Fruit fly (Drosophila melanogaster) whole organism, pupa: ENCODE results near the gene qm.
A peak's percentile ranks its signal among the peaks of the same experiment; 100 is the strongest.

Experiments
- CG12605 ChIP-seq: fragments of 200-800 bp; sonication (Bioruptor generic); IDR thresholded peaks from 2 replicates; pipeline ENCODE4 v1.3.6; 2022; ENCODE audit warnings: missing biosample characterization, missing genetic modification characterization
- CG14655 ChIP-seq: fragments of 200-800 bp; sonication (Bioruptor generic); optimal IDR thresholded peaks from 3 replicates; lab custom pipeline; 2017; ENCODE audit warnings: mild to moderate bottlenecking, missing biosample characterization, missing genetic modification reagents, missing genetic modification characterization
- CG32121 ChIP-seq: fragments of 200-800 bp; sonication (Bioruptor generic); IDR thresholded peaks from 2 replicates; pipeline ENCODE4 v1.3.6; 2022; ENCODE audit warnings: missing biosample characterization, missing genetic modification characterization
- CG34367 ChIP-seq: fragments of 200-800 bp; sonication (Bioruptor generic); optimal IDR thresholded peaks from 2 replicates; lab custom pipeline; 2018; ENCODE audit warnings: missing biosample characterization, mild to moderate bottlenecking, missing genetic modification characterization
- D1 ChIP-seq: fragments of 200-800 bp; sonication (Bioruptor generic); optimal IDR thresholded peaks from 2 replicates; lab custom pipeline; 2018; ENCODE audit warnings: missing biosample characterization, mild to moderate bottlenecking, missing genetic modification characterization, moderate library complexity
- Ets98B ChIP-seq: fragments of 200-800 bp; sonication (Bioruptor generic); IDR thresholded peaks from 2 replicates; pipeline ENCODE4 v1.3.6; 2022; ENCODE audit warnings: missing biosample characterization, missing genetic modification characterization
- Pif1A ChIP-seq: fragments of 200-800 bp; sonication (Bioruptor generic); optimal IDR thresholded peaks from 3 replicates; lab custom pipeline; 2016; ENCODE audit warnings: missing biosample characterization, missing genetic modification characterization
- fd96Ca ChIP-seq: fragments of 200-800 bp; sonication (Bioruptor generic); IDR thresholded peaks from 3 replicates; pipeline ENCODE4 v1.3.6; 2022; ENCODE audit warnings: missing biosample characterization, missing genetic modification characterization

- TF ChIP-seq CG12605 (GFP tag; lab: Robert Waterston, UW) (peak; percentile 64), D1 (tag; lab: Kevin White, UChicago) (no peak), Pif1A (no peak), CG14655 (GFP tag; lab: Kevin White, UChicago) (no peak), CG34367 (tag; lab: Kevin White, UChicago) (no peak), Ets98B (peak; percentile 43; the same call in 1 of the 2 replicates), CG32121 (GFP tag; lab: Robert Waterston, UW) (peak; percentile 25; the same call in 1 of the 2 replicates), fd96Ca (GFP tag; lab: Robert Waterston, UW) (peak; percentile 27; the same call in 2 of the 3 replicates)
Observed at dm6 chr3L:7347984-7348631, at the start of gene qm, which contains the start of gene Srp19.
